Worm (Caenorhabditis elegans): ENCODE results near the gene ZK1240.5.

- TF ChIP-seq hmg-4 (GFP tag; optimal IDR thresholded peaks at IDR 0.05) (no peak), sea-1 (GFP tag; conservative IDR thresholded peaks at IDR 0.05) (no peak), B0310.2 (tag; optimal IDR thresholded peaks at IDR 0.05) (no peak), tra-4 (tag; optimal IDR thresholded peaks at IDR 0.05) (no peak), pes-1 (GFP tag; IDR thresholded peaks at IDR 0.05) (no peak), flt-1 (GFP tag; IDR thresholded peaks at IDR 0.05) (no peak), ama-1 (optimal IDR thresholded peaks at IDR 0.05) (no peak), tbx-11 (GFP tag; IDR thresholded peaks at IDR 0.05) (no peak), scrt-1 (GFP tag; IDR thresholded peaks at IDR 0.05) (no peak), ceh-36 (tag; optimal IDR thresholded peaks at IDR 0.05) (no peak)
These were observed 23.2 kb upstream of the ZK1240.5 start for ce11 chrII:2340974-2341373.
